Fruit fly (Drosophila melanogaster): ENCODE measurements around the gene SA2.

dm6 chr3L:1408093-1408492 lies 29.6 kb downstream of the SA2 start:
- TF ChIP-seq CG31224 (GFP tag; IDR thresholded peaks at IDR 0.05) (no peak), twi (tag; optimal IDR thresholded peaks at IDR 0.05) (no peak), CG12744 (GFP tag; optimal IDR thresholded peaks at IDR 0.05) (no peak), CG12942 (GFP tag; optimal IDR thresholded peaks at IDR 0.05) (no peak), CG13624 (GFP tag; optimal IDR thresholded peaks at IDR 0.05) (no peak), Hsf (GFP tag; optimal IDR thresholded peaks at IDR 0.05) (no peak), Sin3A (optimal IDR thresholded peaks at IDR 0.05) (no peak), MTF-1 (GFP tag; optimal IDR thresholded peaks at IDR 0.05; ENCODE audit: borderline replicate concordance) (no peak)
